Fruit fly (Drosophila melanogaster) whole organism, pupa: ENCODE data around the gene Drsl4.

Experiments
- CG12605 ChIP-seq: fragments of 200-800 bp; sonication (Bioruptor generic); IDR thresholded peaks from 2 replicates; pipeline ENCODE4 v1.3.6; 2022; ENCODE audit warnings: missing biosample characterization, missing genetic modification characterization
- CG15710 ChIP-seq: fragments of 200-800 bp; sonication (Bioruptor generic); optimal IDR thresholded peaks from 2 replicates; lab custom pipeline; 2018; ENCODE audit warnings: missing biosample characterization, mild to moderate bottlenecking, missing genetic modification characterization, moderate library complexity
- CG32121 ChIP-seq: fragments of 200-800 bp; sonication (Bioruptor generic); IDR thresholded peaks from 2 replicates; pipeline ENCODE4 v1.3.6; 2022; ENCODE audit warnings: missing biosample characterization, missing genetic modification characterization
- Ets98B ChIP-seq: fragments of 200-800 bp; sonication (Bioruptor generic); IDR thresholded peaks from 2 replicates; pipeline ENCODE4 v1.3.6; 2022; ENCODE audit warnings: missing biosample characterization, missing genetic modification characterization
- Pif1A ChIP-seq: fragments of 200-800 bp; sonication (Bioruptor generic); optimal IDR thresholded peaks from 3 replicates; lab custom pipeline; 2016; ENCODE audit warnings: missing biosample characterization, missing genetic modification characterization
- Snoo ChIP-seq: fragments of 200-800 bp; sonication (Bioruptor generic); optimal IDR thresholded peaks from 3 replicates; lab custom pipeline; 2017; ENCODE audit warnings: missing biosample characterization, mild to moderate bottlenecking, missing genetic modification characterization, inconsistent platforms

dm6 chr3L:3346294-3346693, 30.9 kb downstream of the Drsl4 start:
- TF ChIP-seq Snoo (tag; lab: Kevin White, UChicago) (no peak), Ets98B (GFP tag; lab: Robert Waterston, UW) (no peak), CG12605 (GFP tag; lab: Robert Waterston, UW) (no peak), Pif1A (no peak), CG15710 (no peak), CG32121 (GFP tag; lab: Robert Waterston, UW) (no peak)
